Worm (Caenorhabditis elegans): ENCODE measurements around the gene F22E5.2.

DNA sequence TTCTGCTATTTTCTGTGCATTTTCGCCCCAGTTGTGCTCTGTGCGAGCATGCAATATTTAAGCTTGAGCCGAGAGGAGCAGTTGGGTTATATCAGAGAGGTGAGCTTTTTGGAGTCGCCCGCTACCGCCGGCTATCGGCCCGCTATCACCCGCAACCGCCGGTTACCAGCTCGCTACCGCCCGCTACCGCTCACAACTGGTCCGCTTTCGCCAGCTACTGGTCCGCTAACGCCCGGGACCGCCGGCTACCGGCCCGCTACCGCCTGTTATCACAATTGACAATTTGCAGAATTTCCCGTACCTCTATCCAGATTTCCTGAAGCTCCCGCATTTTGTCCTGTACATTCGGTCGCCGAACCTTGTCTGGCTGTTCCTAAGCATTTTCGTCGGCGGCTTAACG, 36.8 kb upstream of the F22E5.2 start:
- TF ChIP-seq dao-5 (tag; optimal IDR thresholded peaks at IDR 0.05) (no peak), him-1 (tag; optimal IDR thresholded peaks at IDR 0.05) (no peak), W03F9.2 (tag; optimal IDR thresholded peaks at IDR 0.05) (no peak)

All from whole organism, L4/young adult.